Fruit fly (Drosophila melanogaster): ENCODE data around the gene CG10237.

Gene CG10237

dm6 chr2L:19388966-19389365 lies 53.6 kb downstream of the CG10237 start:
- TF ChIP-seq EcR (GFP tag; optimal IDR thresholded peaks at IDR 0.05) (no peak), Dll (optimal IDR thresholded peaks at IDR 0.05) (no peak), pan (optimal IDR thresholded peaks at IDR 0.05) (no peak), CG8478 (optimal IDR thresholded peaks at IDR 0.05) (no peak), usp (GFP tag; optimal IDR thresholded peaks at IDR 0.05) (no peak), psq (optimal IDR thresholded peaks at IDR 0.05) (no peak)

DNA sequence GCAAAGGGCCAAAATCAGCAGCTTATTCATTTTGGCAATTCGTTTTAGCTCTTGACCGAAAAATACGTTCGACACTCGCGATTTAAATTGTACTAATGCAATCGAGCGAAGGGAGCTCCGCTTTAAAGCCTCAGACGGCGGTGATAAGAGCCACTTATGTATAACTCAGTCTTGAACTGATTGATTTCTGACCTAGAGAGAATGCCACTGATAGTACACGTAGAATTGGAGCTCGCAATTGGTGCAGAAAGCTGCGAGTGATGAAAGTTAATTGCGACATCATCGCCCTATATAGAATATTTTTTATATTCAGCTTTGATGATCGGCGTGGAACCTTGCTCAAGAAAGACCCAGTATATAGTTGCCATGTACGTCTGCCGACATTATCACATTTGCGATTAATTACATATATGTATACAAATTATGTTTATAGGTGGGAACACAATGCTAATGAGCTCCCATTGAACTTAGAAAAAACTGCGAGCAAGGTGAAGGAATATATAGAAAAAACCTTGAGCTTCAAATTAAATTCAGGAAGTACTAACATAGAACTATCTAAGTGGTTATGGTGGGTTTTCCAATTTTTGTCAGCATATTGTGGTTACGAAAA lies 56.3 kb downstream of the CG10237 start, which contains the start of gene fon:
TSS of gene fon (minus strand) at position 100 of the 610 bp plus-strand sequence.
- TF ChIP-seq EcR (GFP tag; optimal IDR thresholded peaks at IDR 0.05) (no peak), psq (optimal IDR thresholded peaks at IDR 0.05) (no peak), pan (optimal IDR thresholded peaks at IDR 0.05) (no peak), usp (GFP tag; optimal IDR thresholded peaks at IDR 0.05) (no peak), Dll (optimal IDR thresholded peaks at IDR 0.05) (no peak), CG8478 (optimal IDR thresholded peaks at IDR 0.05) (no peak)
